Fruit fly (Drosophila melanogaster) whole organism, embryonic: Measurements from ENCODE around the gene sob.

Source experiments
- ATbp ChIP-seq: fragments of 200-800 bp; sonication (Bioruptor generic); optimal IDR thresholded peaks from 2 replicates; lab custom pipeline; 2017; ENCODE audit warnings: missing biosample characterization, mild to moderate bottlenecking, missing genetic modification characterization, missing genetic modification reagents
- Aef1 ChIP-seq: fragments of 200-800 bp; sonication (Bioruptor generic); IDR thresholded peaks from 3 replicates; pipeline ENCODE4 v1.3.6; 2022; ENCODE audit warnings: missing biosample characterization, missing genetic modification characterization
- B-H1 ChIP-seq: fragments of 200-800 bp; sonication (Bioruptor generic); IDR thresholded peaks from 3 replicates; pipeline ENCODE4 v1.3.6; 2022; ENCODE audit warnings: missing biosample characterization, missing genetic modification characterization
- Bdp1 ChIP-seq: fragments of 200-800 bp; sonication (Bioruptor generic); optimal IDR thresholded peaks from 3 replicates; lab custom pipeline; 2016; ENCODE audit warnings: missing biosample characterization, missing genetic modification characterization
- CG10209 ChIP-seq: fragments of 200-800 bp; sonication (Bioruptor generic); optimal IDR thresholded peaks from 3 replicates; lab custom pipeline; 2017; ENCODE audit warnings: missing biosample characterization, mild to moderate bottlenecking, missing genetic modification characterization, missing genetic modification reagents
- CG12071 ChIP-seq: fragments of 200-800 bp; sonication (Bioruptor generic); optimal IDR thresholded peaks from 3 replicates; lab custom pipeline; 2018; ENCODE audit warnings: missing biosample characterization, mild to moderate bottlenecking, missing genetic modification characterization
- CG12104 ChIP-seq: fragments of 200-800 bp; sonication (Bioruptor generic); optimal IDR thresholded peaks from 3 replicates; lab custom pipeline; 2016; ENCODE audit warnings: missing biosample characterization, missing genetic modification characterization
- CG13894 ChIP-seq: fragments of 200-800 bp; sonication (Bioruptor generic); optimal IDR thresholded peaks from 3 replicates; lab custom pipeline; 2018; ENCODE audit warnings: missing biosample characterization, mild to moderate bottlenecking, missing genetic modification characterization, moderate library complexity
- CG15011 ChIP-seq: fragments of 200-800 bp; sonication (Bioruptor generic); optimal IDR thresholded peaks from 3 replicates; lab custom pipeline; 2018; ENCODE audit warnings: missing biosample characterization, mild to moderate bottlenecking, missing genetic modification characterization
- CG15269 ChIP-seq: fragments of 200-800 bp; sonication (Bioruptor generic); optimal IDR thresholded peaks from 2 replicates; lab custom pipeline; 2018; ENCODE audit warnings: missing biosample characterization, mild to moderate bottlenecking, missing genetic modification characterization, moderate library complexity
- CG15479 ChIP-seq: fragments of 200-800 bp; sonication (Bioruptor generic); optimal IDR thresholded peaks from 3 replicates; lab custom pipeline; 2019; ENCODE audit warnings: missing biosample characterization, mild to moderate bottlenecking, missing genetic modification characterization, moderate library complexity
- CG17359 ChIP-seq: fragments of 200-800 bp; sonication (Bioruptor generic); optimal IDR thresholded peaks from 3 replicates; lab custom pipeline; 2018; ENCODE audit warnings: missing biosample characterization, mild to moderate bottlenecking, missing genetic modification characterization, moderate library complexity
- CG17802 ChIP-seq: fragments of 200-800 bp; sonication (Bioruptor generic); optimal IDR thresholded peaks from 2 replicates; lab custom pipeline; 2018; ENCODE audit warnings: missing biosample characterization, mild to moderate bottlenecking, missing genetic modification characterization, moderate library complexity
- CG2129 ChIP-seq: fragments of 200-800 bp; sonication (Bioruptor generic); IDR thresholded peaks from 2 replicates; pipeline ENCODE4 v1.3.6; 2022; ENCODE audit warnings: missing biosample characterization, missing genetic modification characterization; ENCODE audit not compliant: partially characterized antibody
- CG30431 ChIP-seq: fragments of 200-800 bp; sonication (Bioruptor generic); optimal IDR thresholded peaks from 2 replicates; lab custom pipeline; 2017; ENCODE audit warnings: missing biosample characterization, missing genetic modification characterization
- CG34224 ChIP-seq: fragments of 200-800 bp; sonication (Bioruptor generic); IDR thresholded peaks from 3 replicates; pipeline ENCODE4 v1.3.6; 2022; ENCODE audit warnings: missing biosample characterization, missing genetic modification characterization; ENCODE audit not compliant: partially characterized antibody
- CG3726 ChIP-seq: fragments of 200-800 bp; sonication (Bioruptor generic); IDR thresholded peaks from 3 replicates; pipeline ENCODE4, ENCODE4 v1.3.6; 2022; ENCODE audit warnings: missing biosample characterization, missing genetic modification characterization
- CG5180 ChIP-seq: fragments of 200-800 bp; sonication (Bioruptor generic); optimal IDR thresholded peaks from 3 replicates; lab custom pipeline; 2017; ENCODE audit warnings: missing biosample characterization, missing genetic modification characterization, mild to moderate bottlenecking, moderate library complexity, missing genetic modification reagents
- CG6254 ChIP-seq: fragments of 200-800 bp; sonication (Bioruptor generic); optimal IDR thresholded peaks from 3 replicates; lab custom pipeline; 2017; ENCODE audit warnings: mild to moderate bottlenecking, missing biosample characterization, missing genetic modification reagents, missing genetic modification characterization
- CG6683 ChIP-seq: fragments of 200-800 bp; sonication (Bioruptor generic); optimal IDR thresholded peaks from 2 replicates; lab custom pipeline; 2017; ENCODE audit warnings: missing biosample characterization, mild to moderate bottlenecking, missing genetic modification characterization, missing genetic modification reagents
- Chrac-16 ChIP-seq: fragments of 200-800 bp; sonication (Bioruptor generic); optimal IDR thresholded peaks from 3 replicates; lab custom pipeline; 2016; ENCODE audit warnings: missing biosample characterization, missing genetic modification characterization
- Dad ChIP-seq: fragments of 200-800 bp; sonication (Bioruptor generic); optimal IDR thresholded peaks from 3 replicates; lab custom pipeline; 2016; ENCODE audit warnings: missing biosample characterization, missing genetic modification characterization
- Drgx ChIP-seq: fragments of 200-800 bp; sonication (Bioruptor generic); IDR thresholded peaks from 2 replicates; pipeline ENCODE4 v1.3.6; 2022; ENCODE audit warnings: missing biosample characterization, missing genetic modification characterization
- Hand ChIP-seq: fragments of 200-800 bp; sonication (Bioruptor generic); optimal IDR thresholded peaks from 2 replicates; lab custom pipeline; 2017; ENCODE audit warnings: mild to moderate bottlenecking, missing biosample characterization, missing genetic modification reagents, missing genetic modification characterization
- Hmx ChIP-seq: fragments of 200-800 bp; sonication (Bioruptor generic); optimal IDR thresholded peaks from 2 replicates; lab custom pipeline; 2016; ENCODE audit warnings: missing biosample characterization, missing genetic modification characterization
- Jarid2 ChIP-seq: fragments of 200-800 bp; sonication (Bioruptor generic); optimal IDR thresholded peaks from 3 replicates; lab custom pipeline; 2017; ENCODE audit warnings: mild to moderate bottlenecking, missing biosample characterization, missing genetic modification reagents, missing genetic modification characterization
- Kr ChIP-seq: fragments of 200-800 bp; sonication (Bioruptor generic); optimal IDR thresholded peaks from 2 replicates; lab custom pipeline; 2017; ENCODE audit warnings: missing biosample characterization, mild to moderate bottlenecking, missing genetic modification characterization
- NK7.1 ChIP-seq: fragments of 200-800 bp; sonication (Bioruptor generic); optimal IDR thresholded peaks from 3 replicates; lab custom pipeline; 2016; ENCODE audit warnings: missing biosample characterization, missing genetic modification characterization
- Spps ChIP-seq: fragments of 200-800 bp; sonication (Bioruptor generic); optimal IDR thresholded peaks from 2 replicates; lab custom pipeline; 2018; ENCODE audit warnings: missing biosample characterization, mild to moderate bottlenecking, missing genetic modification characterization
- Sry-β ChIP-seq: fragments of 200-800 bp; sonication (Bioruptor generic); optimal IDR thresholded peaks from 2 replicates; lab custom pipeline; 2018; ENCODE audit warnings: missing biosample characterization, mild to moderate bottlenecking, missing genetic modification characterization, moderate library complexity
- Tbp ChIP-seq: fragments of >200 bp; optimal IDR thresholded peaks from 2 replicates; lab custom pipeline; 2018; ENCODE audit warnings: missing biosample characterization, missing genetic modification characterization
- Vsx1 ChIP-seq: fragments of 200-800 bp; sonication (Bioruptor generic); optimal IDR thresholded peaks from 2 replicates; lab custom pipeline; 2017; ENCODE audit warnings: missing biosample characterization, mild to moderate bottlenecking, missing genetic modification characterization, missing genetic modification reagents
- aop ChIP-seq: fragments of 200-800 bp; sonication (Bioruptor generic); IDR thresholded peaks from 2 replicates; pipeline ENCODE4 v1.3.6; 2022; ENCODE audit warnings: missing biosample characterization, missing genetic modification characterization
- bsh ChIP-seq, 2 experiments: fragments of 200-800 bp; sonication (Bioruptor generic); optimal IDR thresholded peaks; 2 replicates each; lab custom pipeline; 2017 to 2018; ENCODE audit warnings: mild to moderate bottlenecking in 2 of 2, missing biosample characterization in 2 of 2, missing genetic modification characterization in 2 of 2, moderate library complexity in 1 of 2
- btn ChIP-seq: fragments of 200-800 bp; sonication (Bioruptor generic); optimal IDR thresholded peaks from 2 replicates; lab custom pipeline; 2016; ENCODE audit warnings: missing biosample characterization, missing genetic modification characterization
- croc ChIP-seq: fragments of 200-800 bp; sonication (Bioruptor generic); conservative IDR thresholded peaks from 3 replicates; pipeline ENCODE4 v1.3.6; 2022; ENCODE audit warnings: missing biosample characterization, missing genetic modification characterization
- hb ChIP-seq: fragments of 200-800 bp; sonication (Bioruptor generic); IDR thresholded peaks from 3 replicates; pipeline ENCODE4 v1.3.6; 2022; ENCODE audit warnings: missing biosample characterization, missing genetic modification characterization; ENCODE audit not compliant: partially characterized antibody
- ken ChIP-seq: fragments of 200-800 bp; sonication (Bioruptor generic); IDR thresholded peaks from 3 replicates; pipeline ENCODE4 v1.3.6; 2022; ENCODE audit warnings: missing biosample characterization, missing genetic modification characterization
- nerfin-2 ChIP-seq: fragments of 200-800 bp; sonication (Bioruptor generic); IDR thresholded peaks from 2 replicates; pipeline ENCODE4 v1.3.6; 2022; ENCODE audit warnings: missing biosample characterization, missing genetic modification characterization; ENCODE audit not compliant: partially characterized antibody
- nom ChIP-seq: fragments of 200-800 bp; sonication (Bioruptor generic); optimal IDR thresholded peaks from 2 replicates; lab custom pipeline; 2017; ENCODE audit warnings: missing biosample characterization, missing genetic modification characterization, mild to moderate bottlenecking, moderate library complexity, missing genetic modification reagents
- org-1 ChIP-seq: fragments of 200-800 bp; sonication (Bioruptor generic); optimal IDR thresholded peaks from 2 replicates; lab custom pipeline; 2017; ENCODE audit warnings: missing biosample characterization, missing genetic modification characterization
- pb ChIP-seq: fragments of 200-800 bp; sonication (Bioruptor generic); optimal IDR thresholded peaks from 3 replicates; lab custom pipeline; 2016; ENCODE audit warnings: missing biosample characterization, missing genetic modification characterization
- pho ChIP-seq: fragments of 200-800 bp; sonication (Bioruptor generic); optimal IDR thresholded peaks from 2 replicates; lab custom pipeline; 2016; ENCODE audit warnings: missing biosample characterization, missing genetic modification characterization
- ranshi ChIP-seq: fragments of 200-800 bp; sonication (Bioruptor generic); IDR thresholded peaks from 2 replicates; pipeline ENCODE4 v1.3.6; 2022; ENCODE audit warnings: missing biosample characterization, missing genetic modification characterization
- ro ChIP-seq: fragments of 200-800 bp; sonication (Bioruptor generic); IDR thresholded peaks from 2 replicates; pipeline ENCODE4 v1.3.6; 2022; ENCODE audit warnings: missing biosample characterization, missing genetic modification characterization
- seq ChIP-seq: fragments of 200-800 bp; sonication (Bioruptor generic); IDR thresholded peaks from 2 replicates; pipeline ENCODE4 v1.3.6; 2022; ENCODE audit warnings: missing biosample characterization, missing genetic modification characterization
- sim ChIP-seq: fragments of 200-800 bp; sonication (Bioruptor generic); IDR thresholded peaks from 2 replicates; pipeline ENCODE4 v1.3.6; 2022; ENCODE audit warnings: missing biosample characterization, missing genetic modification characterization
- sqz ChIP-seq: fragments of 200-800 bp; sonication (Bioruptor generic); optimal IDR thresholded peaks from 3 replicates; lab custom pipeline; 2018; ENCODE audit warnings: missing biosample characterization, mild to moderate bottlenecking, missing genetic modification characterization
- trh ChIP-seq: fragments of 200-800 bp; sonication (Bioruptor generic); optimal IDR thresholded peaks from 2 replicates; lab custom pipeline; 2016; ENCODE audit warnings: missing biosample characterization, missing genetic modification characterization
- zfh1 ChIP-seq: fragments of 200-800 bp; sonication (Bioruptor generic); IDR thresholded peaks from 3 replicates; pipeline ENCODE4 v1.3.6; 2022; ENCODE audit warnings: missing biosample characterization, missing genetic modification characterization

sob gene

dm6 chr2L:3573907-3574306, 6.7 kb downstream of the sob start (continued):
- TF ChIP-seq CG3726 (GFP tag; lab: Robert Waterston, UW) (0 out of 3 replicates have a peak, but pooled peaks have one; percentile 19), CG15011 (GFP tag; lab: Kevin White, UChicago) (peak; percentile 36), ATbp (GFP tag; lab: Kevin White, UChicago) (peak; percentile 79), seq (GFP tag; lab: Robert Waterston, UW) (peak; percentile 52), Chrac-16 (peak; percentile 79), Vsx1 (GFP tag; lab: Kevin White, UChicago) (peak; percentile 67), sim (peak; percentile 74), CG10209 (GFP tag; lab: Kevin White, UChicago) (peak; percentile 65), Spps (tag; lab: Kevin White, UChicago) (peak; percentile 60), B-H1 (GFP tag; lab: Robert Waterston, UW) (peak; percentile 78), nom (GFP tag; lab: Kevin White, UChicago) (no peak), Bdp1 (GFP tag; lab: Kevin White, UChicago) (peak; percentile 57), Drgx (peak; percentile 77), CG30431 (peak; percentile 78), trh (GFP tag; lab: Kevin White, UChicago) (no peak), pb (GFP tag; lab: Kevin White, UChicago) (peak; percentile 68), hb (no peak), CG15479 (GFP tag; lab: Kevin White, UChicago) (no peak), Hmx (GFP tag; lab: Kevin White, UChicago) (no peak), nerfin-2 (GFP tag; lab: Robert Waterston, UW) (no peak), zfh1 (GFP tag; lab: Robert Waterston, UW) (peak; percentile 93), Tbp (GFP tag; lab: Kevin White, UChicago) (no peak), croc (GFP tag; lab: Robert Waterston, UW) (peak; percentile 89), Kr (GFP tag; lab: Kevin White, UChicago) (peak; percentile 36), ro (peak; percentile 31; the same call in 1 of the 2 replicates), Sry-β (GFP tag; lab: Kevin White, UChicago) (peak; percentile 27), pho (peak; percentile 37), org-1 (peak; percentile 55), CG12071 (GFP tag; lab: Kevin White, UChicago) (peak; percentile 50), Aef1 (GFP tag; lab: Robert Waterston, UW) (peak; percentile 51), CG34224 (GFP tag; lab: Robert Waterston, UW) (no peak), CG6683 (GFP tag; lab: Kevin White, UChicago) (no peak), aop (GFP tag; lab: Robert Waterston, UW) (no peak), Hand (no peak), CG17359 (tag; lab: Kevin White, UChicago) (peak; percentile 72), btn (GFP tag; lab: Kevin White, UChicago) (peak; percentile 80), Jarid2 (peak; percentile 26), Dad (GFP tag; lab: Kevin White, UChicago) (peak; percentile 61), CG13894 (tag; lab: Kevin White, UChicago) (no peak), sqz (peak; percentile 35), ken (peak; percentile 84), CG2129 (GFP tag; lab: Robert Waterston, UW) (no peak), CG12104 (GFP tag; lab: Kevin White, UChicago) (peak; percentile 72), CG17802 (peak; percentile 54), CG5180 (GFP tag; lab: Kevin White, UChicago) (peak; percentile 6), bsh (GFP tag; optimal IDR thresholded peaks at IDR 0.05; lab: Kevin White, UChicago) (peak; percentile 11 to 94), CG15269 (tag; lab: Kevin White, UChicago) (peak; percentile 72), ranshi (peak; percentile 79), CG6254 (GFP tag; lab: Kevin White, UChicago) (peak; percentile 75), NK7.1 (GFP tag; lab: Kevin White, UChicago) (peak; percentile 64)
